Worm (Caenorhabditis elegans) whole organism, L3 larva: ENCODE measurements around the gene erd-2.1.

ENCODE experiments used
- R02D3.7 ChIP-seq: fragments of 150-350 bp; optimal IDR thresholded peaks from 2 replicates; lab custom pipeline; 2014; ENCODE audit warnings: missing biosample characterization, missing genetic modification characterization
- ZK546.5 ChIP-seq: sonication (generic microtip); optimal IDR thresholded peaks from 2 replicates; lab custom pipeline; 2017; ENCODE audit warnings: missing biosample characterization, missing genetic modification characterization
- ama-1 ChIP-seq: fragments of 150-350 bp; optimal IDR thresholded peaks from 2 replicates; lab custom pipeline; 2018
- ceh-16 ChIP-seq: sonication (generic microtip); optimal IDR thresholded peaks from 2 replicates; lab custom pipeline; 2017; ENCODE audit warnings: missing biosample characterization, missing genetic modification characterization
- ceh-28 ChIP-seq: fragments of 150-350 bp; optimal IDR thresholded peaks from 2 replicates; lab custom pipeline; 2014; ENCODE audit warnings: missing biosample characterization, missing genetic modification reagents, missing genetic modification characterization
- ceh-82 ChIP-seq: fragments of 150-350 bp; optimal IDR thresholded peaks from 2 replicates; lab custom pipeline; 2014; ENCODE audit warnings: missing biosample characterization, missing genetic modification characterization
- ceh-9 ChIP-seq: sonication (generic microtip); optimal IDR thresholded peaks from 2 replicates; lab custom pipeline; 2018; ENCODE audit warnings: missing biosample characterization, missing genetic modification characterization
- daf-12 ChIP-seq: fragments of 150-350 bp; optimal IDR thresholded peaks from 2 replicates; lab custom pipeline; 2014; ENCODE audit warnings: missing biosample characterization, missing genetic modification reagents, missing genetic modification characterization
- egl-27 ChIP-seq: sonication (generic microtip); optimal IDR thresholded peaks from 4 replicates; lab custom pipeline; 2017; ENCODE audit warnings: missing biosample characterization, missing genetic modification reagents, missing genetic modification characterization
- egl-5 ChIP-seq: fragments of 150-350 bp; optimal IDR thresholded peaks from 2 replicates; lab custom pipeline; 2017; ENCODE audit warnings: missing biosample characterization, missing genetic modification reagents, missing genetic modification characterization, inconsistent platforms
- elt-1 ChIP-seq: fragments of 150-350 bp; optimal IDR thresholded peaks from 2 replicates; lab custom pipeline; 2014; ENCODE audit warnings: missing biosample characterization, missing genetic modification characterization
- elt-2 ChIP-seq: sonication (generic microtip); optimal IDR thresholded peaks from 2 replicates; lab custom pipeline; 2016; ENCODE audit warnings: missing genetic modification reagents, mild to moderate bottlenecking, missing genetic modification characterization, missing compliant biosample characterization
- elt-3 ChIP-seq, 3 experiments: fragments of 150-350 bp in 1 of 3; sonication (generic microtip) in 2 of 3; optimal IDR thresholded peaks; 2 replicates in 2 of 3; 4 replicates in 1 of 3; lab custom pipeline; 2014 to 2017; ENCODE audit warnings: missing biosample characterization in 3 of 3, missing genetic modification characterization in 3 of 3
- eor-1 ChIP-seq, 2 experiments: fragments of 150-350 bp; optimal IDR thresholded peaks; 2 replicates each; lab custom pipeline; 2014 to 2018; ENCODE audit warnings: missing biosample characterization in 2 of 2, missing genetic modification characterization in 2 of 2
- fkh-10 ChIP-seq: sonication (generic microtip); optimal IDR thresholded peaks from 2 replicates; lab custom pipeline; 2017; ENCODE audit warnings: missing biosample characterization, missing genetic modification reagents, missing genetic modification characterization
- fkh-2 ChIP-seq: fragments of 150-350 bp; optimal IDR thresholded peaks from 2 replicates; lab custom pipeline; 2014; ENCODE audit warnings: missing biosample characterization, missing genetic modification reagents, missing genetic modification characterization
- fos-1 ChIP-seq: fragments of 150-350 bp; optimal IDR thresholded peaks from 2 replicates; lab custom pipeline; 2014; ENCODE audit warnings: missing biosample characterization, missing genetic modification characterization
- hmg-11 ChIP-seq: sonication (generic microtip); optimal IDR thresholded peaks from 2 replicates; lab custom pipeline; 2016; ENCODE audit warnings: missing genetic modification characterization, missing compliant biosample characterization
- jun-1 ChIP-seq: fragments of 150-350 bp; optimal IDR thresholded peaks from 2 replicates; lab custom pipeline; 2014; ENCODE audit warnings: missing biosample characterization, missing genetic modification reagents, missing genetic modification characterization
- lin-15B ChIP-seq: fragments of 150-350 bp; optimal IDR thresholded peaks from 2 replicates; lab custom pipeline; 2014; ENCODE audit warnings: missing biosample characterization, missing genetic modification characterization
- lin-39 ChIP-seq: fragments of 150-350 bp; optimal IDR thresholded peaks from 2 replicates; lab custom pipeline; 2018; ENCODE audit warnings: missing biosample characterization, missing genetic modification reagents, missing genetic modification characterization
- lsy-12 ChIP-seq: sonication (generic microtip); optimal IDR thresholded peaks from 2 replicates; lab custom pipeline; 2016; ENCODE audit warnings: mild to moderate bottlenecking, missing genetic modification characterization, missing compliant biosample characterization
- nfya-1 ChIP-seq: sonication (generic microtip); optimal IDR thresholded peaks from 2 replicates; lab custom pipeline; 2017; ENCODE audit warnings: missing genetic modification characterization, mild to moderate bottlenecking, missing compliant biosample characterization, antibody characterized with exemption, moderate library complexity; ENCODE audit not compliant: insufficient read depth
- nhr-11 ChIP-seq: fragments of 150-350 bp; optimal IDR thresholded peaks from 2 replicates; lab custom pipeline; 2014; ENCODE audit warnings: missing biosample characterization, missing genetic modification characterization
- nhr-12 ChIP-seq: fragments of 150-350 bp; optimal IDR thresholded peaks from 2 replicates; lab custom pipeline; 2014; ENCODE audit warnings: missing biosample characterization, missing genetic modification characterization
- nhr-23 ChIP-seq: fragments of 150-350 bp; optimal IDR thresholded peaks from 2 replicates; lab custom pipeline; 2014; ENCODE audit warnings: missing biosample characterization, missing genetic modification reagents, missing genetic modification characterization
- nhr-237 ChIP-seq: fragments of 150-350 bp; optimal IDR thresholded peaks from 2 replicates; lab custom pipeline; 2014; ENCODE audit warnings: missing biosample characterization, missing genetic modification characterization
- nhr-25 ChIP-seq: sonication (generic microtip); optimal IDR thresholded peaks from 2 replicates; lab custom pipeline; 2017; ENCODE audit warnings: missing biosample characterization, missing genetic modification characterization
- nhr-28 ChIP-seq: fragments of 150-350 bp; optimal IDR thresholded peaks from 2 replicates; lab custom pipeline; 2014; ENCODE audit warnings: missing biosample characterization, missing genetic modification characterization
- nhr-43 ChIP-seq: sonication (generic microtip); optimal IDR thresholded peaks from 2 replicates; lab custom pipeline; 2016; ENCODE audit warnings: mild to moderate bottlenecking, missing genetic modification characterization, missing compliant biosample characterization; ENCODE audit not compliant: poor library complexity, severe bottlenecking
- nhr-67 ChIP-seq: fragments of 150-350 bp; optimal IDR thresholded peaks from 2 replicates; lab custom pipeline; 2014; ENCODE audit warnings: missing biosample characterization, missing genetic modification characterization
- nhr-76 ChIP-seq: fragments of 150-350 bp; sonication (generic microtip); optimal IDR thresholded peaks from 5 replicates; lab custom pipeline; 2014; ENCODE audit warnings: missing biosample characterization, missing genetic modification characterization
- nhr-77 ChIP-seq: fragments of 150-350 bp; optimal IDR thresholded peaks from 2 replicates; lab custom pipeline; 2014; ENCODE audit warnings: missing biosample characterization, missing genetic modification characterization
- pha-4 ChIP-seq: fragments of 150-350 bp; optimal IDR thresholded peaks from 2 replicates; lab custom pipeline; 2014; ENCODE audit warnings: missing biosample characterization, missing genetic modification reagents, missing genetic modification characterization
- pqm-1 ChIP-seq: fragments of 150-350 bp; optimal IDR thresholded peaks from 2 replicates; lab custom pipeline; 2017; ENCODE audit warnings: missing biosample characterization, missing genetic modification characterization, inconsistent platforms
- sea-2 ChIP-seq: fragments of 150-350 bp; sonication (generic microtip); optimal IDR thresholded peaks from 4 replicates; lab custom pipeline; 2014; ENCODE audit warnings: missing biosample characterization, missing genetic modification reagents, missing genetic modification characterization
- skn-1 ChIP-seq: fragments of 150-350 bp; optimal IDR thresholded peaks from 2 replicates; lab custom pipeline; 2014; ENCODE audit warnings: missing biosample characterization, missing genetic modification characterization
- snpc-4 ChIP-seq: fragments of 150-350 bp; optimal IDR thresholded peaks from 2 replicates; lab custom pipeline; 2014; ENCODE audit warnings: missing biosample characterization, missing genetic modification characterization
- tbx-2 ChIP-seq: sonication (generic microtip); optimal IDR thresholded peaks from 2 replicates; lab custom pipeline; 2016; ENCODE audit warnings: mild to moderate bottlenecking, missing genetic modification characterization, missing compliant biosample characterization
- unc-39 ChIP-seq: sonication (generic microtip); optimal IDR thresholded peaks from 4 replicates; lab custom pipeline; 2017; ENCODE audit warnings: missing biosample characterization, missing genetic modification characterization
- unc-62 ChIP-seq: fragments of 150-350 bp; sonication (generic microtip); optimal IDR thresholded peaks from 4 replicates; lab custom pipeline; 2014; ENCODE audit warnings: missing biosample characterization, missing genetic modification reagents, missing genetic modification characterization
- zag-1 ChIP-seq: fragments of 150-350 bp; optimal IDR thresholded peaks from 2 replicates; lab custom pipeline; 2014; ENCODE audit warnings: missing biosample characterization, missing genetic modification characterization
- ztf-11 ChIP-seq: fragments of 150-350 bp; optimal IDR thresholded peaks from 2 replicates; lab custom pipeline; 2014; ENCODE audit warnings: missing biosample characterization, missing genetic modification characterization
- ztf-4 ChIP-seq: fragments of 150-350 bp; optimal IDR thresholded peaks from 2 replicates; lab custom pipeline; 2014; ENCODE audit warnings: missing biosample characterization, missing genetic modification characterization

erd-2.1 gene

DNA sequence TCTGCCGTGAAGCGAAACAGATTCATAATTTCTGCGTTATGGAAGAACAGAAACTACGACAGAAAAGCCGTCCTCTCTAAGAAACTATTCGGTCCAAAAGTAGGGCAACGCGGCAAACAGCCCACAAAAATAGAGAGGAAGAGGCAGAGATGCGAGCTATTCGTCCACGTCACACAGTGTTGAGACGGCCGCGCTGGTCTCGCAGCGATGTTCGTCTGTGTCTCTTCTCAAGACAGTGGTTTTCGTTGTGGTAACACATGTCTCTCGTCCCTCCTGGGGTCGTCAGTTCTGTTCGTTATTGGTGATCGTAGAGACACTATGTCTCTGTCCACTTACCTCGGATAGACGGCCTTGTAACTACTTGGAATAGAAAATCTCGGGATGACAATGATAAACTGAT lies at the start of gene erd-2.1:
TSS of gene erd-2.1 (minus strand) at position 114 of the 400 bp plus-strand sequence.
- TF ChIP-seq unc-39 (tag; lab: Kevin White, UChicago) (no peak), ceh-9 (tag; lab: Kevin White, UChicago) (no peak), snpc-4 (tag; lab: Kevin White, UChicago) (peak; percentile 2), fos-1 (tag; lab: Kevin White, UChicago) (no peak), nhr-76 (tag; lab: Kevin White, UChicago) (no peak), nhr-67 (tag; lab: Kevin White, UChicago) (no peak), daf-12 (tag; lab: Kevin White, UChicago) (no peak), nfya-1 (tag; lab: Kevin White, UChicago) (peak; percentile 95), unc-62 (no peak), nhr-237 (tag; lab: Kevin White, UChicago) (no peak), ceh-28 (tag; lab: Kevin White, UChicago) (peak; percentile 40), fkh-2 (tag; lab: Kevin White, UChicago) (no peak), egl-5 (tag; lab: Kevin White, UChicago) (peak; percentile 69), nhr-11 (no peak), ama-1 (peak; percentile 69), nhr-12 (tag; lab: Kevin White, UChicago) (no peak), pqm-1 (tag; lab: Kevin White, UChicago) (peak; percentile 35), lin-15B (tag; lab: Kevin White, UChicago) (peak; percentile 57), nhr-77 (tag; lab: Kevin White, UChicago) (no peak), tbx-2 (tag; lab: Kevin White, UChicago) (peak; percentile 20), pha-4 (tag; lab: Kevin White, UChicago) (peak; percentile 69), eor-1 (tag; optimal IDR thresholded peaks at IDR 0.05; lab: Kevin White, UChicago) (no peak), ceh-82 (tag; lab: Kevin White, UChicago) (no peak), ZK546.5 (no peak), ztf-11 (no peak), elt-2 (tag; lab: Kevin White, UChicago) (peak; percentile 52), lsy-12 (peak; percentile 2), ztf-4 (tag; lab: Kevin White, UChicago) (no peak), sea-2 (GFP tag; lab: Kevin White, UChicago) (no peak), lin-39 (tag; lab: Kevin White, UChicago) (peak; percentile 75), nhr-25 (peak; percentile 57), nhr-43 (tag; lab: Kevin White, UChicago) (peak; percentile 58), skn-1 (tag; lab: Kevin White, UChicago) (no peak), ceh-16 (no peak), hmg-11 (tag; lab: Kevin White, UChicago) (peak; percentile 75), zag-1 (tag; lab: Kevin White, UChicago) (no peak), nhr-23 (tag; lab: Kevin White, UChicago) (peak; percentile 89), R02D3.7 (tag; lab: Kevin White, UChicago) (no peak), jun-1 (tag; lab: Kevin White, UChicago) (no peak), elt-3 (tag; optimal IDR thresholded peaks at IDR 0.05; lab: Kevin White, UChicago) (no peak), fkh-10 (no peak), elt-1 (tag; lab: Kevin White, UChicago) (no peak)

DNA sequence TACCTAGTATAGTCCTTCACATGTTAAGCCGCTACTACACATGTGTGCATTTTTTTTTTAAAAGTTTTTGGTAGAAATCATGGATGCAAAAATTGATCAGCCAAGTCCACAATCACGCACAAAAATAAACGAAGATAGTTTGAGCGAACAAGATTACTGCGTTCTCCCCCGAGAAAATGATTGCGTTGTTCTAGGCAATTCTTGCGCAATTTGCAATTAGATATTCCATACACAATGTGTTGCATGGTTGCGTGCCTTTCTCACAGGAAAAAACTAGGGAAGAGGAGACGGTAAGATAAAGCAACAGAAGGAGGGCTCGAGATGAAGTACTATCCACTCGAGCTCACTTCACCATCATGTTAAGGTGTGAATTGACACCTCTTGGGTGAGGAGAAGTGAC lies 47.4 kb upstream of the erd-2.1 start:
- no peak for TF ChIP-seq zag-1 (tag; lab: Kevin White, UChicago)
- no peak for TF ChIP-seq R02D3.7 (tag; lab: Kevin White, UChicago)
- TF ChIP-seq nhr-67 (tag; lab: Kevin White, UChicago), result no peak
- TF ChIP-seq ceh-16, result no peak
- no peak for TF ChIP-seq elt-1 (tag; lab: Kevin White, UChicago)
- no peak for TF ChIP-seq ztf-4 (tag; lab: Kevin White, UChicago)
- TF ChIP-seq fkh-2 (tag; lab: Kevin White, UChicago), result no peak
- TF ChIP-seq pqm-1 (tag; lab: Kevin White, UChicago), result no peak
- TF ChIP-seq unc-39 (tag; lab: Kevin White, UChicago), result no peak
- TF ChIP-seq lin-15B (tag; lab: Kevin White, UChicago), result no peak
- TF ChIP-seq nhr-28 (tag; lab: Kevin White, UChicago), result no peak
- TF ChIP-seq ztf-11, result no peak
- TF ChIP-seq elt-3 (tag; optimal IDR thresholded peaks at IDR 0.05; lab: Kevin White, UChicago), result no peak
- no peak for TF ChIP-seq lsy-12
- no peak for TF ChIP-seq nhr-25
- no peak for TF ChIP-seq nhr-237 (tag; lab: Kevin White, UChicago)
- TF ChIP-seq pha-4 (tag; lab: Kevin White, UChicago), result no peak
- TF ChIP-seq egl-27 (tag; lab: Kevin White, UChicago), result no peak
- no peak for TF ChIP-seq jun-1 (tag; lab: Kevin White, UChicago)
- no peak for TF ChIP-seq nhr-11
- TF ChIP-seq, all 47 proteins: peak for 0
